Worm (Caenorhabditis elegans): ENCODE measurements around the gene F16G10.1.

Gene F16G10.1

ce11 chrII:2422427-2422826, 18.3 kb downstream of the F16G10.1 start:
- TF ChIP-seq dao-5 (tag; optimal IDR thresholded peaks at IDR 0.05) (no peak), W03F9.2 (tag; optimal IDR thresholded peaks at IDR 0.05) (no peak), him-1 (tag; optimal IDR thresholded peaks at IDR 0.05) (no peak)

- TF ChIP-seq W03F9.2 (tag; optimal IDR thresholded peaks at IDR 0.05) = no peak
Observed at ce11 chrII:2431972-2432371, 27.9 kb downstream of the F16G10.1 start, which contains the start of gene ceh-86. TSS of gene ceh-86 (minus strand) at chrII:2432072.

- TF ChIP-seq dao-5 (tag; optimal IDR thresholded peaks at IDR 0.05) (no peak), him-1 (tag; optimal IDR thresholded peaks at IDR 0.05) (no peak), W03F9.2 (tag; optimal IDR thresholded peaks at IDR 0.05) (no peak)
Observed at ce11 chrII:2435566-2435965, 31.5 kb downstream of the F16G10.1 start.

- TF ChIP-seq him-1 (tag; optimal IDR thresholded peaks at IDR 0.05) = no peak
- TF ChIP-seq W03F9.2 (tag; optimal IDR thresholded peaks at IDR 0.05) = no peak
- no peak for TF ChIP-seq dao-5 (tag; optimal IDR thresholded peaks at IDR 0.05)
Observed at ce11 chrII:2436757-2437156, 32.7 kb downstream of the F16G10.1 start.

ce11 chrII:2438180-2438579, 34.1 kb downstream of the F16G10.1 start:
- TF ChIP-seq W03F9.2 (tag; optimal IDR thresholded peaks at IDR 0.05) (no peak), him-1 (tag; optimal IDR thresholded peaks at IDR 0.05) (no peak), dao-5 (tag; optimal IDR thresholded peaks at IDR 0.05) (no peak)

ce11 chrII:2438944-2439343, 34.9 kb downstream of the F16G10.1 start:
- no peak for TF ChIP-seq W03F9.2 (tag; optimal IDR thresholded peaks at IDR 0.05)
- TF ChIP-seq dao-5 (tag; optimal IDR thresholded peaks at IDR 0.05) = no peak
- no peak for TF ChIP-seq him-1 (tag; optimal IDR thresholded peaks at IDR 0.05)

- TF ChIP-seq dao-5 (tag; optimal IDR thresholded peaks at IDR 0.05) (no peak), W03F9.2 (tag; optimal IDR thresholded peaks at IDR 0.05) (no peak), him-1 (tag; optimal IDR thresholded peaks at IDR 0.05) (no peak)
Observed at ce11 chrII:2440312-2440711, 36.2 kb downstream of the F16G10.1 start.

- no peak for TF ChIP-seq dao-5 (tag; optimal IDR thresholded peaks at IDR 0.05)
- no peak for TF ChIP-seq W03F9.2 (tag; optimal IDR thresholded peaks at IDR 0.05)
- no peak for TF ChIP-seq him-1 (tag; optimal IDR thresholded peaks at IDR 0.05)
Observed at ce11 chrII:2442243-2442642, 38.2 kb downstream of the F16G10.1 start.

ce11 chrII:2442979-2443378, 38.9 kb downstream of the F16G10.1 start, which contains the start of gene vab-19:
TSS of gene vab-19 (plus strand) at chrII:2443279.
- TF ChIP-seq dao-5 (tag; optimal IDR thresholded peaks at IDR 0.05) (no peak), him-1 (tag; optimal IDR thresholded peaks at IDR 0.05) (no peak), W03F9.2 (tag; optimal IDR thresholded peaks at IDR 0.05) (no peak)

- TF ChIP-seq dao-5 (tag; optimal IDR thresholded peaks at IDR 0.05) (no peak), W03F9.2 (tag; optimal IDR thresholded peaks at IDR 0.05) (no peak), him-1 (tag; optimal IDR thresholded peaks at IDR 0.05) (no peak)
Observed at ce11 chrII:2445164-2445563, 41.1 kb downstream of the F16G10.1 start.

- TF ChIP-seq W03F9.2 (tag; optimal IDR thresholded peaks at IDR 0.05) (no peak), him-1 (tag; optimal IDR thresholded peaks at IDR 0.05) (no peak), dao-5 (tag; optimal IDR thresholded peaks at IDR 0.05) (no peak)
Observed at ce11 chrII:2446727-2447126, 42.6 kb downstream of the F16G10.1 start.

- TF ChIP-seq him-1 (tag; optimal IDR thresholded peaks at IDR 0.05) (peak; percentile 31), dao-5 (tag; optimal IDR thresholded peaks at IDR 0.05) (no peak), W03F9.2 (tag; optimal IDR thresholded peaks at IDR 0.05) (peak; percentile 6)
Observed at ce11 chrII:2450990-2451389, 46.9 kb downstream of the F16G10.1 start.

ce11 chrII:2452492-2452891, 48.4 kb downstream of the F16G10.1 start:
- TF ChIP-seq him-1 (tag; optimal IDR thresholded peaks at IDR 0.05) (no peak), W03F9.2 (tag; optimal IDR thresholded peaks at IDR 0.05) (no peak), dao-5 (tag; optimal IDR thresholded peaks at IDR 0.05) (no peak)
